Worm (Caenorhabditis elegans): ENCODE results near the gene pie-1.

DNA sequence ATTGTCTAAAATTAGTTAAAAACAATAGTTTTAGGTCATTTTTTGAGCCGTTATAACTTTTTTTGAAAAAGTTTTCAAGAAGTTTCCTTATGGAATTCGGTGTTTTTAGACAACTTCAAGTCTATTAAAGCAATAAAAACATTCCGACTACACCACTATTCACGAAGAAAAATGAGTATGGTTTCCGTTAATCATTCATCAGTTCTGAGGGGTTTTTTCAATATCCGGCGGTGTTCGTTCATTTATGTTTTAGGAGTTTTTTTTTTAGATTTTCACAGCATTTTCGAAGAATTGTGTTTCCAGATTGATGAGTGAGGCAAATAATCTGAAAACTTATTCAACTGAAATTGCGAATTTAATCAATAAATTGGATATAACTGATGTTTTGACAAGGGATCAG lies 7.4 kb downstream of the pie-1 start, which contains the start of gene Y49E10.27:
- TF ChIP-seq elt-3 (tag; optimal IDR thresholded peaks at IDR 0.05) (no peak), R02D3.7 (tag; optimal IDR thresholded peaks at IDR 0.05) (no peak), unc-62 (GFP tag; optimal IDR thresholded peaks at IDR 0.05) (no peak), elt-1 (tag; optimal IDR thresholded peaks at IDR 0.05) (no peak), elt-2 (tag; optimal IDR thresholded peaks at IDR 0.05) (no peak), aly-2 (tag; optimal IDR thresholded peaks at IDR 0.05) (no peak), ceh-9 (tag; optimal IDR thresholded peaks at IDR 0.05) (no peak), pqm-1 (tag; optimal IDR thresholded peaks at IDR 0.05) (no peak), fkh-10 (GFP tag; optimal IDR thresholded peaks at IDR 0.05) (no peak), ztf-11 (tag; optimal IDR thresholded peaks at IDR 0.05) (no peak), nhr-76 (tag; optimal IDR thresholded peaks at IDR 0.05) (no peak), nhr-11 (tag; optimal IDR thresholded peaks at IDR 0.05) (no peak), nfya-1 (tag; optimal IDR thresholded peaks at IDR 0.05; ENCODE audit: insufficient read depth) (no peak)
